Worm (Caenorhabditis elegans) whole organism, mixed stage, embryonic: ENCODE measurements around the gene ptr-8.
"Not testable (repeated sequence)": the region's sequence is repeated elsewhere in the genome, so short reads cannot be mapped to it uniquely, and the experiment has no call there.

ENCODE experiments used
- M03D4.4 ChIP-seq: sonication (generic microtip); optimal IDR thresholded peaks from 2 replicates; lab custom pipeline; 2017; ENCODE audit warnings: mild to moderate bottlenecking, missing genetic modification characterization, missing compliant biosample characterization
- bed-3 ChIP-seq: fragments of 200-800 bp; sonication (Bioruptor generic); optimal IDR thresholded peaks from 3 replicates; lab custom pipeline; 2018; ENCODE audit warnings: mild to moderate bottlenecking, missing genetic modification characterization, moderate library complexity, missing compliant biosample characterization
- blmp-1 ChIP-seq: fragments of 150-350 bp; optimal IDR thresholded peaks from 2 replicates; lab custom pipeline; 2014; ENCODE audit warnings: missing biosample characterization, missing genetic modification characterization
- ceh-39 ChIP-seq: fragments of 150-350 bp; optimal IDR thresholded peaks from 2 replicates; lab custom pipeline; 2014; ENCODE audit warnings: missing biosample characterization, missing genetic modification characterization
- ceh-43 ChIP-seq: fragments of 200-800 bp; sonication (Bioruptor generic); optimal IDR thresholded peaks from 2 replicates; lab custom pipeline; 2018; ENCODE audit warnings: mild to moderate bottlenecking, missing genetic modification characterization, moderate library complexity, missing compliant biosample characterization
- ceh-83 ChIP-seq: fragments of 200-800 bp; sonication (Bioruptor generic); optimal IDR thresholded peaks from 2 replicates; lab custom pipeline; 2018; ENCODE audit warnings: mild to moderate bottlenecking, missing genetic modification characterization, missing compliant biosample characterization
- ces-1 ChIP-seq: fragments of 150-350 bp; optimal IDR thresholded peaks from 2 replicates; lab custom pipeline; 2014; ENCODE audit warnings: missing biosample characterization, missing genetic modification reagents, missing genetic modification characterization
- cnd-1 ChIP-seq: fragments of 200-800 bp; sonication (Bioruptor generic); optimal IDR thresholded peaks from 2 replicates; lab custom pipeline; 2018; ENCODE audit warnings: mild to moderate bottlenecking, missing genetic modification characterization, missing compliant biosample characterization
- drap-1 ChIP-seq: fragments of 200-800 bp; sonication (Bioruptor generic); optimal IDR thresholded peaks from 3 replicates; lab custom pipeline; 2018; ENCODE audit warnings: mild to moderate bottlenecking, missing genetic modification characterization, missing compliant biosample characterization
- elt-1 ChIP-seq: sonication (generic microtip); optimal IDR thresholded peaks from 2 replicates; lab custom pipeline; 2017; ENCODE audit warnings: missing genetic modification characterization, mild to moderate bottlenecking, missing compliant biosample characterization, antibody characterized with exemption, moderate library complexity, borderline replicate concordance; ENCODE audit not compliant: insufficient read depth
- elt-3 ChIP-seq: fragments of 150-350 bp; optimal IDR thresholded peaks from 2 replicates; lab custom pipeline; 2014; ENCODE audit warnings: missing biosample characterization, missing genetic modification characterization
- ham-2 ChIP-seq: fragments of 200-800 bp; sonication (Bioruptor generic); optimal IDR thresholded peaks from 2 replicates; lab custom pipeline; 2018; ENCODE audit warnings: mild to moderate bottlenecking, missing genetic modification characterization, missing compliant biosample characterization
- lin-13 ChIP-seq: fragments of 150-350 bp; optimal IDR thresholded peaks from 2 replicates; lab custom pipeline; 2014; ENCODE audit warnings: missing biosample characterization, missing genetic modification characterization
- lin-32 ChIP-seq: fragments of 200-800 bp; sonication (Bioruptor generic); optimal IDR thresholded peaks from 2 replicates; lab custom pipeline; 2018; ENCODE audit warnings: mild to moderate bottlenecking, missing genetic modification characterization, missing compliant biosample characterization
- lsy-2 ChIP-seq: fragments of 150-350 bp; optimal IDR thresholded peaks from 2 replicates; lab custom pipeline; 2014; ENCODE audit warnings: missing biosample characterization, missing genetic modification characterization
- mab-5 ChIP-seq: fragments of 150-350 bp; optimal IDR thresholded peaks from 2 replicates; lab custom pipeline; 2014; ENCODE audit warnings: missing biosample characterization, missing genetic modification characterization
- mep-1 ChIP-seq: fragments of 150-350 bp; optimal IDR thresholded peaks from 2 replicates; lab custom pipeline; 2017; ENCODE audit warnings: missing biosample characterization, missing genetic modification reagents, missing genetic modification characterization, inconsistent platforms
- mls-2 ChIP-seq: sonication (generic microtip); optimal IDR thresholded peaks from 2 replicates; lab custom pipeline; 2016; ENCODE audit warnings: mild to moderate bottlenecking, missing genetic modification characterization, moderate library complexity, missing compliant biosample characterization
- nhr-12 ChIP-seq: fragments of 150-350 bp; optimal IDR thresholded peaks from 2 replicates; lab custom pipeline; 2014; ENCODE audit warnings: missing biosample characterization, missing genetic modification characterization
- nhr-2 ChIP-seq: fragments of 150-350 bp; optimal IDR thresholded peaks from 2 replicates; lab custom pipeline; 2014; ENCODE audit warnings: missing biosample characterization, missing genetic modification characterization
- nhr-237 ChIP-seq: fragments of 150-350 bp; optimal IDR thresholded peaks from 2 replicates; lab custom pipeline; 2014; ENCODE audit warnings: missing biosample characterization, missing genetic modification characterization
- nhr-28 ChIP-seq: fragments of 150-350 bp; optimal IDR thresholded peaks from 2 replicates; lab custom pipeline; 2014; ENCODE audit warnings: missing biosample characterization, missing genetic modification characterization
- nhr-76 ChIP-seq: sonication (generic microtip); optimal IDR thresholded peaks from 2 replicates; lab custom pipeline; 2017; ENCODE audit warnings: missing biosample characterization, missing genetic modification characterization
- pha-4 ChIP-seq: fragments of 150-350 bp; optimal IDR thresholded peaks from 2 replicates; lab custom pipeline; 2018; ENCODE audit warnings: missing biosample characterization, missing genetic modification reagents, missing genetic modification characterization
- sem-2 ChIP-seq: fragments of 200-800 bp; sonication (Bioruptor generic); optimal IDR thresholded peaks from 2 replicates; lab custom pipeline; 2018; ENCODE audit warnings: mild to moderate bottlenecking, missing genetic modification characterization, missing compliant biosample characterization
- snpc-4 ChIP-seq: fragments of 150-350 bp; optimal IDR thresholded peaks from 2 replicates; lab custom pipeline; 2014; ENCODE audit warnings: missing biosample characterization, missing genetic modification characterization
- sptf-1 ChIP-seq: sonication (generic microtip); optimal IDR thresholded peaks from 2 replicates; lab custom pipeline; 2017; ENCODE audit warnings: mild to moderate bottlenecking, missing genetic modification characterization, moderate library complexity, missing compliant biosample characterization
- tbx-8 ChIP-seq: fragments of 200-800 bp; sonication (Bioruptor generic); optimal IDR thresholded peaks from 2 replicates; lab custom pipeline; 2018; ENCODE audit warnings: mild to moderate bottlenecking, missing genetic modification characterization, moderate library complexity, missing compliant biosample characterization
- unc-120 ChIP-seq: sonication (generic microtip); optimal IDR thresholded peaks from 2 replicates; lab custom pipeline; 2017; ENCODE audit warnings: missing genetic modification characterization, missing compliant biosample characterization; ENCODE audit not compliant: poor library complexity, severe bottlenecking
- unc-39 ChIP-seq: fragments of 150-350 bp; optimal IDR thresholded peaks from 2 replicates; lab custom pipeline; 2014; ENCODE audit warnings: missing biosample characterization, missing genetic modification characterization
- unc-62 ChIP-seq: fragments of 150-350 bp; optimal IDR thresholded peaks from 2 replicates; lab custom pipeline; 2014; ENCODE audit warnings: missing biosample characterization, missing genetic modification reagents, missing genetic modification characterization
- zip-8 ChIP-seq: fragments of 150-350 bp; optimal IDR thresholded peaks from 2 replicates; lab custom pipeline; 2014; ENCODE audit warnings: missing biosample characterization, missing genetic modification characterization
- ztf-11 ChIP-seq: fragments of 150-350 bp; optimal IDR thresholded peaks from 2 replicates; lab custom pipeline; 2014; ENCODE audit warnings: missing biosample characterization, missing genetic modification characterization

ptr-8 gene

ce11 chrII:10902104-10902503 is 13.0 kb downstream of the ptr-8 start, which contains the start of gene gly-1:
Gene gly-1, minus strand, starts transcription at chrII:10902204.
- TF ChIP-seq ztf-11 (tag; lab: Kevin White, UChicago) (no peak), drap-1 (GFP tag; lab: Kevin White, UChicago) (no peak), sptf-1 (tag; lab: Kevin White, UChicago) (no peak), snpc-4 (tag; lab: Kevin White, UChicago) (no peak), nhr-76 (tag; lab: Kevin White, UChicago) (no peak), mab-5 (tag; lab: Kevin White, UChicago) (no peak), ces-1 (GFP tag; lab: Kevin White, UChicago) (no peak), zip-8 (tag; lab: Kevin White, UChicago) (no peak), nhr-12 (tag; lab: Kevin White, UChicago) (no peak), bed-3 (no peak), lsy-2 (tag; lab: Kevin White, UChicago) (no peak), unc-39 (tag; lab: Kevin White, UChicago) (no peak), nhr-237 (tag; lab: Kevin White, UChicago) (no peak), ham-2 (GFP tag; lab: Kevin White, UChicago) (no peak)

- not testable (repeated sequence) for TF ChIP-seq lin-13; mls-2 (tag; lab: Kevin White, UChicago); unc-39 (tag; lab: Kevin White, UChicago)
Observed at ce11 chrII:10904379-10904778, 15.3 kb downstream of the ptr-8 start, which contains the start of gene sra-12. Gene sra-12, minus strand, starts transcription at chrII:10904479.

- TF ChIP-seq mab-5 (tag; lab: Kevin White, UChicago), result no peak
- no peak for TF ChIP-seq mls-2 (tag; lab: Kevin White, UChicago)
- no peak for TF ChIP-seq lin-32
- no peak for TF ChIP-seq tbx-8 (GFP tag; lab: Kevin White, UChicago)
- no peak for TF ChIP-seq pha-4 (tag; lab: Kevin White, UChicago)
- no peak for TF ChIP-seq mep-1
- TF ChIP-seq ham-2 (GFP tag; lab: Kevin White, UChicago), result no peak
- no peak for TF ChIP-seq blmp-1 (tag; lab: Kevin White, UChicago)
- TF ChIP-seq M03D4.4 (tag; lab: Kevin White, UChicago), result no peak
- no peak for TF ChIP-seq unc-62
- TF ChIP-seq, all 35 proteins: peak for 0
Observed at ce11 chrII:10910219-10910618, 21.1 kb downstream of the ptr-8 start, which contains the start of gene sra-11. Gene sra-11, minus strand, starts transcription at chrII:10910319.

ce11 chrII:10912995-10913394 is 23.9 kb downstream of the ptr-8 start:
- TF ChIP-seq ceh-43, result no peak
- TF ChIP-seq unc-120, result no peak
- no peak for TF ChIP-seq ceh-39 (tag; lab: Kevin White, UChicago)
- no peak for TF ChIP-seq lin-13
- TF ChIP-seq, all 35 proteins: peak for 0

ce11 chrII:10914366-10914765 is 25.3 kb downstream of the ptr-8 start, which contains the start of gene F44F4.15:
Gene F44F4.15, plus strand, starts transcription at chrII:10914666.
- no peak for TF ChIP-seq zip-8 (tag; lab: Kevin White, UChicago)
- TF ChIP-seq mls-2 (tag; lab: Kevin White, UChicago), result no peak
- TF ChIP-seq nhr-28 (tag; lab: Kevin White, UChicago), result no peak
- TF ChIP-seq lsy-2 (tag; lab: Kevin White, UChicago), result no peak
- TF ChIP-seq elt-3, result no peak
- no peak for TF ChIP-seq sem-2 (GFP tag; lab: Kevin White, UChicago)
- no peak for TF ChIP-seq ztf-11 (tag; lab: Kevin White, UChicago)
- TF ChIP-seq tbx-8 (GFP tag; lab: Kevin White, UChicago), result no peak
- TF ChIP-seq nhr-2 (tag; lab: Kevin White, UChicago), result no peak
- no peak for TF ChIP-seq cnd-1 (tag; lab: Kevin White, UChicago)
- no peak for TF ChIP-seq nhr-237 (tag; lab: Kevin White, UChicago)
- no peak for TF ChIP-seq nhr-12 (tag; lab: Kevin White, UChicago)
- no peak for TF ChIP-seq drap-1 (GFP tag; lab: Kevin White, UChicago)

ce11 chrII:10915732-10916131 is 26.7 kb downstream of the ptr-8 start, which contains the start of gene F44F4.9:
Gene F44F4.9, minus strand, starts transcription at chrII:10915832.
- TF ChIP-seq elt-1 (no peak), nhr-12 (tag; lab: Kevin White, UChicago) (no peak), ceh-83 (GFP tag; lab: Kevin White, UChicago) (no peak), tbx-8 (GFP tag; lab: Kevin White, UChicago) (no peak), unc-120 (no peak), nhr-237 (tag; lab: Kevin White, UChicago) (no peak), unc-62 (no peak)
